Worm (Caenorhabditis elegans) whole organism, L2 larva: ENCODE data around the gene mai-2.

ENCODE experiments used
- C34F6.9 ChIP-seq: fragments of 150-350 bp; optimal IDR thresholded peaks from 2 replicates; lab custom pipeline; 2014; ENCODE audit warnings: missing biosample characterization, missing genetic modification characterization
- F13H6.1 ChIP-seq: sonication (generic microtip); optimal IDR thresholded peaks from 2 replicates; lab custom pipeline; 2016; ENCODE audit warnings: missing genetic modification characterization, missing compliant biosample characterization
- R02D3.7 ChIP-seq: fragments of 150-350 bp; optimal IDR thresholded peaks from 2 replicates; lab custom pipeline; 2014; ENCODE audit warnings: missing biosample characterization, missing genetic modification characterization
- Y55F3AM.14 ChIP-seq: fragments of 200-800 bp; sonication (Bioruptor generic); optimal IDR thresholded peaks from 2 replicates; lab custom pipeline; 2018; ENCODE audit warnings: mild to moderate bottlenecking, missing genetic modification characterization, missing compliant biosample characterization
- alr-1 ChIP-seq: fragments of 150-350 bp; optimal IDR thresholded peaks from 2 replicates; lab custom pipeline; 2014; ENCODE audit warnings: missing biosample characterization, missing genetic modification characterization
- aly-2 ChIP-seq: fragments of 150-350 bp; optimal IDR thresholded peaks from 2 replicates; lab custom pipeline; 2014; ENCODE audit warnings: missing biosample characterization, missing genetic modification characterization
- ama-1 ChIP-seq: fragments of 150-350 bp; optimal IDR thresholded peaks from 2 replicates; lab custom pipeline; 2018; ENCODE audit warnings: inconsistent platforms
- blmp-1 ChIP-seq: sonication (generic microtip); optimal IDR thresholded peaks from 2 replicates; lab custom pipeline; 2017; ENCODE audit warnings: missing genetic modification characterization, mild to moderate bottlenecking, missing compliant biosample characterization, antibody characterized with exemption, moderate library complexity; ENCODE audit not compliant: insufficient read depth
- ceh-16 ChIP-seq: fragments of 150-350 bp; optimal IDR thresholded peaks from 2 replicates; lab custom pipeline; 2014; ENCODE audit warnings: missing biosample characterization, missing genetic modification characterization
- ceh-82 ChIP-seq: fragments of 150-350 bp; optimal IDR thresholded peaks from 2 replicates; lab custom pipeline; 2014; ENCODE audit warnings: missing biosample characterization, missing genetic modification characterization
- crh-2 ChIP-seq: sonication (generic microtip); optimal IDR thresholded peaks from 2 replicates; lab custom pipeline; 2017; ENCODE audit warnings: missing biosample characterization, missing genetic modification characterization
- dmd-4 ChIP-seq: sonication (generic microtip); optimal IDR thresholded peaks from 2 replicates; lab custom pipeline; 2017; ENCODE audit warnings: missing biosample characterization, missing genetic modification characterization
- egl-27 ChIP-seq: sonication (generic microtip); optimal IDR thresholded peaks from 3 replicates; lab custom pipeline; 2017; ENCODE audit warnings: missing biosample characterization, missing genetic modification reagents, missing genetic modification characterization
- elt-1 ChIP-seq: fragments of 150-350 bp; optimal IDR thresholded peaks from 2 replicates; lab custom pipeline; 2014; ENCODE audit warnings: missing biosample characterization, missing genetic modification characterization
- elt-3 ChIP-seq: sonication (generic microtip); optimal IDR thresholded peaks from 2 replicates; lab custom pipeline; 2017; ENCODE audit warnings: missing biosample characterization, missing genetic modification characterization
- fos-1 ChIP-seq: fragments of 150-350 bp; optimal IDR thresholded peaks from 2 replicates; lab custom pipeline; 2014; ENCODE audit warnings: missing biosample characterization, missing genetic modification characterization
- lin-11 ChIP-seq: fragments of 150-350 bp; sonication (generic microtip); optimal IDR thresholded peaks from 2 replicates; lab custom pipeline; 2014; ENCODE audit warnings: missing biosample characterization, missing genetic modification characterization, inconsistent platforms, mixed read lengths
- lin-13 ChIP-seq: fragments of 150-350 bp; optimal IDR thresholded peaks from 2 replicates; lab custom pipeline; 2014; ENCODE audit warnings: missing biosample characterization, missing genetic modification reagents, missing genetic modification characterization
- lin-39 ChIP-seq: fragments of 150-350 bp; optimal IDR thresholded peaks from 2 replicates; lab custom pipeline; 2014; ENCODE audit warnings: missing biosample characterization, missing genetic modification reagents, missing genetic modification characterization
- lsy-2 ChIP-seq, 2 experiments: fragments of 150-350 bp in 1 of 2; sonication (generic microtip) in 1 of 2; optimal IDR thresholded peaks; 2 replicates each; lab custom pipeline; 2014 to 2017; ENCODE audit warnings: missing biosample characterization in 2 of 2, missing genetic modification characterization in 2 of 2
- mab-5 ChIP-seq: fragments of 150-350 bp; optimal IDR thresholded peaks from 2 replicates; lab custom pipeline; 2014; ENCODE audit warnings: missing biosample characterization, missing genetic modification characterization
- mbf-1 ChIP-seq: sonication (generic microtip); optimal IDR thresholded peaks from 2 replicates; lab custom pipeline; 2017; ENCODE audit warnings: missing biosample characterization, missing genetic modification characterization
- mdl-1 ChIP-seq, 2 experiments: fragments of 150-350 bp in 1 of 2; sonication (generic microtip) in 1 of 2; optimal IDR thresholded peaks; 2 replicates each; lab custom pipeline; 2017; ENCODE audit warnings: missing biosample characterization in 2 of 2, missing genetic modification characterization in 2 of 2
- nhr-10 ChIP-seq: sonication (generic microtip); optimal IDR thresholded peaks from 2 replicates; lab custom pipeline; 2017; ENCODE audit warnings: missing biosample characterization, missing genetic modification characterization
- nhr-11 ChIP-seq: fragments of 150-350 bp; optimal IDR thresholded peaks from 2 replicates; lab custom pipeline; 2014; ENCODE audit warnings: missing biosample characterization, missing genetic modification characterization
- nhr-12 ChIP-seq: fragments of 150-350 bp; optimal IDR thresholded peaks from 2 replicates; lab custom pipeline; 2014; ENCODE audit warnings: missing biosample characterization, missing genetic modification characterization
- nhr-129 ChIP-seq: fragments of 150-350 bp; optimal IDR thresholded peaks from 2 replicates; lab custom pipeline; 2014; ENCODE audit warnings: missing biosample characterization, missing genetic modification characterization
- nhr-21 ChIP-seq: fragments of 150-350 bp; optimal IDR thresholded peaks from 2 replicates; lab custom pipeline; 2014; ENCODE audit warnings: missing biosample characterization, missing genetic modification characterization
- nhr-23 ChIP-seq: fragments of 150-350 bp; optimal IDR thresholded peaks from 2 replicates; lab custom pipeline; 2014; ENCODE audit warnings: missing biosample characterization, missing genetic modification reagents, missing genetic modification characterization
- nhr-237 ChIP-seq: fragments of 150-350 bp; optimal IDR thresholded peaks from 2 replicates; lab custom pipeline; 2014; ENCODE audit warnings: missing biosample characterization, missing genetic modification characterization
- nhr-25 ChIP-seq: fragments of 150-350 bp; sonication (generic microtip); optimal IDR thresholded peaks from 3 replicates; lab custom pipeline; 2014; ENCODE audit warnings: missing biosample characterization, missing genetic modification characterization
- nhr-6 ChIP-seq: fragments of 150-350 bp; optimal IDR thresholded peaks from 2 replicates; lab custom pipeline; 2014; ENCODE audit warnings: missing biosample characterization, missing genetic modification characterization
- nhr-77 ChIP-seq: fragments of 150-350 bp; optimal IDR thresholded peaks from 2 replicates; lab custom pipeline; 2014; ENCODE audit warnings: missing biosample characterization, missing genetic modification characterization
- peb-1 ChIP-seq: fragments of 150-350 bp; optimal IDR thresholded peaks from 2 replicates; lab custom pipeline; 2014; ENCODE audit warnings: missing biosample characterization, missing genetic modification characterization
- skn-1 ChIP-seq: sonication (generic microtip); optimal IDR thresholded peaks from 2 replicates; lab custom pipeline; 2017; ENCODE audit warnings: missing biosample characterization, missing genetic modification characterization
- sma-3 ChIP-seq: sonication (generic microtip); optimal IDR thresholded peaks from 2 replicates; lab custom pipeline; 2016; ENCODE audit warnings: missing genetic modification reagents, missing genetic modification characterization, missing compliant biosample characterization
- sma-9 ChIP-seq, 2 experiments: fragments of 150-350 bp in 1 of 2; sonication (generic microtip) in 1 of 2; optimal IDR thresholded peaks; 2 replicates each; lab custom pipeline; 2014 to 2016; ENCODE audit warnings: missing genetic modification characterization in 2 of 2, mild to moderate bottlenecking in 1 of 2, missing biosample characterization in 1 of 2, missing compliant biosample characterization in 1 of 2, missing genetic modification reagents in 1 of 2, moderate library complexity in 1 of 2
- snpc-4 ChIP-seq: fragments of 150-350 bp; optimal IDR thresholded peaks from 2 replicates; lab custom pipeline; 2014; ENCODE audit warnings: missing biosample characterization, missing genetic modification characterization
- unc-39 ChIP-seq: fragments of 150-350 bp; optimal IDR thresholded peaks from 2 replicates; lab custom pipeline; 2014; ENCODE audit warnings: missing biosample characterization, missing genetic modification characterization
- unc-55 ChIP-seq: fragments of 150-350 bp; sonication (generic microtip); optimal IDR thresholded peaks from 3 replicates; lab custom pipeline; 2014; ENCODE audit warnings: missing biosample characterization, missing genetic modification reagents, missing genetic modification characterization
- unc-62 ChIP-seq: fragments of 150-350 bp; optimal IDR thresholded peaks from 2 replicates; lab custom pipeline; 2014; ENCODE audit warnings: missing biosample characterization, missing genetic modification reagents, missing genetic modification characterization
- zag-1 ChIP-seq: fragments of 150-350 bp; optimal IDR thresholded peaks from 2 replicates; lab custom pipeline; 2014; ENCODE audit warnings: missing biosample characterization, missing genetic modification characterization
- ztf-1 ChIP-seq: fragments of 200-800 bp; sonication (Bioruptor generic); conservative IDR thresholded peaks from 2 replicates; pipeline ENCODE4 v1.3.6; 2022; ENCODE audit warnings: missing genetic modification characterization, missing compliant biosample characterization
- ztf-11 ChIP-seq: sonication (generic microtip); optimal IDR thresholded peaks from 2 replicates; lab custom pipeline; 2017; ENCODE audit warnings: missing biosample characterization, missing genetic modification characterization
- ztf-4 ChIP-seq: fragments of 150-350 bp; optimal IDR thresholded peaks from 2 replicates; lab custom pipeline; 2014; ENCODE audit warnings: missing biosample characterization, missing genetic modification characterization

Gene mai-2

DNA sequence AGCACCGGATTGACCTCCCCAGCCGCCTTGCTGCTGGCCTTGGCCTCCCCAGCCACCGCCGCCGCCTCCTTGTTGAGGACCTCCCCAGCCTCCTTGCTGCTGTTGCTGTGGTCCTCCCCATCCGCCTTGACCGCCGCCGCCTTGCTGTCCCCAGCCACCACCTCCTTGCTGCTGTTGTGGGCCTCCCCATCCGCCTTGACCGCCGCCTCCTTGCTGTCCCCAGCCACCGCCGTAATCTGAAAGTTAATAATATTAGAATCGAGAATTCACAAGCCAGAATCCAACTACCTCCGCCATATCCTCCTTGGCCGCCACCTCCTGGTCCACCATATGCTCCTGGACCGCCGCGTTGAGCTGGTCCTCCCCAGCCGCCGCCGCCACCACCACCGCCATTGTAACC, 48.4 kb upstream of the mai-2 start:
- TF ChIP-seq ztf-4 (tag; lab: Kevin White, UChicago) = no peak
- TF ChIP-seq nhr-10 = no peak
- TF ChIP-seq sma-3 (GFP tag; lab: Kevin White, UChicago) = no peak
- TF ChIP-seq unc-39 (tag; lab: Kevin White, UChicago) = no peak
- TF ChIP-seq Y55F3AM.14 (GFP tag; lab: Kevin White, UChicago) = no peak
- no peak for TF ChIP-seq nhr-77 (tag; lab: Kevin White, UChicago)
- no peak for TF ChIP-seq nhr-129 (tag; lab: Kevin White, UChicago)
- no peak for TF ChIP-seq R02D3.7 (tag; lab: Kevin White, UChicago)
- no peak for TF ChIP-seq nhr-11 (tag; lab: Kevin White, UChicago)
- no peak for TF ChIP-seq nhr-23

DNA sequence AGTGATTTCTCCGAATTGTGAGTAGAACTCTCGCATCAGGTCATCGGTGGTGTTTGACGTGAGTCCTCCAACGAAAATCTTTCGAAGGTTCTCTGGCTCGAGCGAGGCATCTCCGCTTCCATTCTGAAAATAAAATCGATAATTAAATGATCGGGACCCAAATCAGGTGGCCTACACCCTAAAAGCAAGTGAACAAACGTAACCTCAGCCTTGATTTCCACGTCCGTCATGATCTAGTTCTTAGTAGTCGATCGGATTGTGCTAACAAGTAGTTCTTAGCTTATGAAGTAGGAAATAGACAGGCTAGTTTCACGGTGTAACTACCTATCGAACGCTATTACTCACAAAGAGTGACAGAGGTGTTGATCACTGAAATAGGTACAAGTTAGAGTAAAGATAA, 47.5 kb upstream of the mai-2 start:
- TF ChIP-seq ceh-16 (tag; lab: Kevin White, UChicago) (no peak), ztf-4 (tag; lab: Kevin White, UChicago) (no peak), ceh-82 (tag; lab: Kevin White, UChicago) (no peak), nhr-6 (tag; lab: Kevin White, UChicago) (no peak), C34F6.9 (no peak), aly-2 (tag; lab: Kevin White, UChicago) (no peak), nhr-12 (no peak), lin-11 (tag; lab: Kevin White, UChicago) (no peak), mdl-1 (tag; optimal IDR thresholded peaks at IDR 0.05; lab: Kevin White, UChicago) (no peak), Y55F3AM.14 (GFP tag; lab: Kevin White, UChicago) (no peak), alr-1 (tag; lab: Kevin White, UChicago) (no peak), nhr-25 (tag; lab: Kevin White, UChicago) (no peak), nhr-21 (tag; lab: Kevin White, UChicago) (no peak), sma-9 (GFP tag; optimal IDR thresholded peaks at IDR 0.05; lab: Kevin White, UChicago) (no peak), sma-9 (tag; optimal IDR thresholded peaks at IDR 0.05; lab: Kevin White, UChicago) (no peak), blmp-1 (tag; lab: Kevin White, UChicago) (no peak), fos-1 (tag; lab: Kevin White, UChicago) (no peak), nhr-23 (no peak), ztf-1 (GFP tag; lab: Robert Waterston, UW) (no peak), mbf-1 (tag; lab: Kevin White, UChicago) (no peak), sma-3 (GFP tag; lab: Kevin White, UChicago) (no peak)

DNA sequence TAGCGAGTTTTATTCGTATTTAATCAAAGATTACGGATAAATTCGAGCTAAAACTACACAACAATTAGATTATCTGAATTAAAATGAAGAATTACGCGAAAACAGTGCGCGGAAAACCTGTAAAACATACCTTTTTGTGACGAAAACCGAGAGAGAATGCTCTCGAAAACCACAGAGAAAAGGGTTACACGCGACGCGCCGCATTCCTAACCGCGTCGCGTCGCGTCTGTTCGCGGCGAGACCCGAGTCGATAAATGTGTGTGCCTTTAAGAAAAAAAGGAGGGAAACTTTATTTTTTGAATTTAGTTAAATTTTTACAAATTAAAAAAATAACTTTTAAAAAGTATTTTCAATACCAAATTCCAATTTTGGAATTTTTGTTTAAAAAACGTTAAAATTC, 47.0 kb upstream of the mai-2 start, which contains the start of gene hrpa-1:
Gene hrpa-1 (minus strand): TSS at position 192 of the 400 bp plus-strand sequence.
- TF ChIP-seq unc-55 = peak; percentile 98
- peak; percentile 80 for TF ChIP-seq lin-11 (tag; lab: Kevin White, UChicago)
- peak; percentile 8 for TF ChIP-seq egl-27 (tag; lab: Kevin White, UChicago)
- peak; percentile 28 for TF ChIP-seq blmp-1 (tag; lab: Kevin White, UChicago)
- TF ChIP-seq unc-39 (tag; lab: Kevin White, UChicago) = no peak
- TF ChIP-seq nhr-21 (tag; lab: Kevin White, UChicago) = peak; percentile 62
- peak; percentile 64 for TF ChIP-seq ama-1 (lab: Kevin White, UChicago)
- peak; percentile 42 for TF ChIP-seq snpc-4
- TF ChIP-seq nhr-23 = no peak
- TF ChIP-seq ceh-16 (tag; lab: Kevin White, UChicago) = no peak
- no peak for TF ChIP-seq alr-1 (tag; lab: Kevin White, UChicago)
- no peak for TF ChIP-seq Y55F3AM.14 (GFP tag; lab: Kevin White, UChicago)
- peak; percentile 92 for TF ChIP-seq lin-13 (GFP tag; lab: Kevin White, UChicago)
- TF ChIP-seq nhr-129 (tag; lab: Kevin White, UChicago) = peak; percentile 64
- peak; percentile 60 for TF ChIP-seq nhr-6 (tag; lab: Kevin White, UChicago)
- peak; percentile 76 for TF ChIP-seq F13H6.1 (tag; lab: Kevin White, UChicago)
- TF ChIP-seq aly-2 (tag; lab: Kevin White, UChicago) = no peak
- peak; percentile 88 for TF ChIP-seq nhr-25 (tag; lab: Kevin White, UChicago)
- TF ChIP-seq crh-2 (tag; lab: Kevin White, UChicago) = peak; percentile 90
- TF ChIP-seq zag-1 (tag; lab: Kevin White, UChicago) = peak; percentile 17
- peak; percentile 85 to 96 for TF ChIP-seq lsy-2 (tag; optimal IDR thresholded peaks at IDR 0.05; lab: Kevin White, UChicago)
- no peak for TF ChIP-seq nhr-10
- no peak for TF ChIP-seq nhr-12
- no peak for TF ChIP-seq unc-62 (GFP tag; lab: Kevin White, UChicago)
- no peak for TF ChIP-seq elt-3 (tag; lab: Kevin White, UChicago)
- peak; percentile 81 for TF ChIP-seq sma-3 (GFP tag; lab: Kevin White, UChicago)
- no peak for TF ChIP-seq R02D3.7 (tag; lab: Kevin White, UChicago)
- TF ChIP-seq lin-39 (tag; lab: Kevin White, UChicago) = no peak
- peak; percentile 94 for TF ChIP-seq C34F6.9
- TF ChIP-seq dmd-4 (tag; lab: Kevin White, UChicago) = no peak
- no peak for TF ChIP-seq skn-1
- TF ChIP-seq nhr-77 (tag; lab: Kevin White, UChicago) = no peak
- TF ChIP-seq elt-1 (tag; lab: Kevin White, UChicago) = no peak
- TF ChIP-seq nhr-11 (tag; lab: Kevin White, UChicago) = no peak
- no peak for TF ChIP-seq peb-1 (tag; lab: Kevin White, UChicago)
- TF ChIP-seq fos-1 (tag; lab: Kevin White, UChicago) = peak; percentile 64
- peak; percentile 68 for TF ChIP-seq ztf-4 (tag; lab: Kevin White, UChicago)
- no peak for TF ChIP-seq mbf-1 (tag; lab: Kevin White, UChicago)
- peak in 1 of 2 experiments; percentile 46 for TF ChIP-seq mdl-1 (tag; optimal IDR thresholded peaks at IDR 0.05; lab: Kevin White, UChicago)
- no peak for TF ChIP-seq ztf-11 (tag; lab: Kevin White, UChicago)
- TF ChIP-seq ztf-1 (GFP tag; lab: Robert Waterston, UW) = no peak
- peak; percentile 56 for TF ChIP-seq mab-5 (tag; lab: Kevin White, UChicago)
- TF ChIP-seq nhr-237 (tag; lab: Kevin White, UChicago) = no peak
